Worm (Caenorhabditis elegans): ENCODE measurements around the gene fkh-3.
A peak's percentile ranks its signal among the peaks of the same experiment; 100 is the strongest.

fkh-3 gene

DNA sequence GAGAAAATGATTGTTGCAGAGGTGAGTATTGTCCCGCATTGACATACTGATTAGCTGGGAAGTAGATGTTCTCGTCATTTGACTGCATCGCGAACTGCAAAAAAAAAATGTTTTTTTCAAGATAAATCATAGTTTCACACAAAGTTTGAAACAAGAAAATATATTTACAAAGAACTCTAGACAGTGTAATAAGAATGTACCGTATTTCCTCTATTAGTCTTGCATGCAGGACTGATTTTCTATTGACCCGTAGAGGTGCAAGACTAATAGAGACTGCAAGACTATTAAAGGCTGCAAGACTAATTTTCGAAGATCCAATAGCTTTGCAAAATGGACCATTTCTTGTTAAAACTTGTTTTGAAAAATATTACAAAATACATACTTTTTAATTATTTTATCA is at the start of gene fkh-3:
Gene fkh-3, minus strand, starts transcription at position 101 of the 400 bp plus-strand sequence.
- no peak for TF ChIP-seq nhr-12 (tag; optimal IDR thresholded peaks at IDR 0.05)
- no peak for TF ChIP-seq crh-2 (tag; optimal IDR thresholded peaks at IDR 0.05)
- no peak for TF ChIP-seq fos-1 (tag; optimal IDR thresholded peaks at IDR 0.05)
- TF ChIP-seq nhr-6 (tag; optimal IDR thresholded peaks at IDR 0.05) = no peak
- no peak for TF ChIP-seq nhr-25 (tag; optimal IDR thresholded peaks at IDR 0.05)
- TF ChIP-seq ama-1 (optimal IDR thresholded peaks at IDR 0.05) = no peak
- TF ChIP-seq lin-11 (tag; optimal IDR thresholded peaks at IDR 0.05) = no peak
- no peak for TF ChIP-seq ceh-16 (tag; optimal IDR thresholded peaks at IDR 0.05)

DNA sequence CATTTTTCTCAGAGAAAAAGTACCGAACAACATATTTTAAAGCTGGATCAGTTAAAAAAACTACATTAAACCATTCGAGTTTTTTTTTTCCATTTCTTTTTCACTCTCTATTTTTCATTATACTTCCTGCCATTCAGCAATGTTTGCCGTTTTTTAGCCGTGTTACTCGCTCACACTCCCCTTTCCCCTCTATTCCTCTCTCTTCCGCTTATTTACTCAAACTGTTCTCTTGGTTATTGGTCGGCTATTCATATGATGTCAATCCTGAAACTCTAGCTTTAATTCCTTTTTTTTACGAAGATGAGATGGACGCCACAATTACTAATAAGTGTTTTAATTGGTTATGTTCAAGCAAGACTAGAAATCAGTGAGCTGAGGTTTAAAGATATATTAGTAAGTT is 48.6 kb upstream of the fkh-3 start, which contains the start of gene tre-4:
Gene tre-4, plus strand, starts transcription at position 301 of the 400 bp plus-strand sequence.
- TF ChIP-seq nhr-10 (tag; optimal IDR thresholded peaks at IDR 0.05) (no peak), unc-55 (GFP tag; optimal IDR thresholded peaks at IDR 0.05) (peak; percentile 39)

DNA sequence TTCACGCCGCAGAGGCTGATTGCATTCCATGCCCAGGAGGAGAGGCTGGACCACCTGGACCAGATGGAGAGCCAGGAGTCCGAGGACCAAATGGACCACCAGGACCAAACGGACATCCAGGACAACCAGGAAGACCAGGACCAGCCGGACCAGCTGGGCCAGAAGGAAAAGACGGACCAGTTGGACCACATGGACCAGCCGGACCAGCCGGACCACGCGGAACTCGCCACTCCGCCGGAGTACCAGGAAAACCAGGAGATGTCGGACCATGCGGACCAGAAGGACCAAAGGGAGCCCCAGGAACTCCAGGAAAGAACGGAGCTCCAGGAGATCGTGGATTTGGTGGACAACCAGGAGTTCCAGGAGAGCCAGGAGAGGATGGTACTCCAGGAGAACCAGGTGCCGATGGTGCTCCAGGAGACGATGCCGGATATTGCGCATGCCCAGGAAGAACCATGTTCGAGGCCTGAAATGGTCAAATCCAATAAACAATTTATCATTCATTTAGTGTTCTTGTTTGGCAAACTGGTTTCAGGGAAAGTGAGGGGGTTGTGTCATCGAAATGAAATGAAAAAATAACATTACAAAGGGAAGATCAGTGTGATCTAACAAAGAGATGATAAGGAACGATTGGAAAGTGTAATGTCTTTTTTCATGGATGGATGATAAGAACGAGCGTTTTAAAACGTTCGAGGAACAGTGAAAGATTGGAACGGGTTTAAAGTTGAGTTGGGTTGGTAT is 46.8 kb upstream of the fkh-3 start:
- TF ChIP-seq fos-1 (tag; optimal IDR thresholded peaks at IDR 0.05) (peak; percentile 0), lin-39 (tag; optimal IDR thresholded peaks at IDR 0.05) (no peak), nhr-23 (tag; optimal IDR thresholded peaks at IDR 0.05) (no peak), sma-3 (GFP tag; optimal IDR thresholded peaks at IDR 0.05) (peak; percentile 23)

DNA sequence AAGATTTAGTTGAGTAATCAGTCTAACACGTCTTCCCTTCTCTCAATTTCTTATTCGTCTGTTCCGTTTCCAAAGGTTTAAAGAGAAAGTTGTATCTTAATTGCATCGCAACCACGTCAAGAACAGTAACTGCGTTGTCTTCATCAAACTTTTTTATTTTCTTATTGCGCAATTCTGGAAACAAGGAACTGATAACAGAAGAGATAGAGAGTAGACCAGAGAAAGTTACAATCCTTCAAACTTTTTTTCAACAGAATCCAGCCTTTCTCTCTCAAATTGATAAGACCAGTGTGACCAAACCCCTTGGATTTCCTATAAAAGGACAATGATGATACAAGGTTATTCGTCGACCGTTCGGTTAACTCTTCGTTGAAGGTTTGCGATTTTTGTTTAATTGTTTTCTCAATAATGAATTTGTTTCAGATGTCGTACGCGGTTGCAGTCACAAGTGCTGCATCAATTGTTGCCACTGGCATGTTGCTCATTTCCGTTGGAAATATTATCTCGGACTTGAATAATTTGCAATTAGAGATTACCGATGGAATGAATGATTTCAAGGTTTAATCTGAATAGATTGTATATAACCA is 45.9 kb upstream of the fkh-3 start, which contains the start of gene col-184:
Gene col-184, plus strand, starts transcription at position 409 of the 587 bp plus-strand sequence.
- TF ChIP-seq blmp-1 (tag; optimal IDR thresholded peaks at IDR 0.05; ENCODE audit: insufficient read depth) = peak; percentile 49
- peak; percentile 65 for TF ChIP-seq sma-3 (GFP tag; optimal IDR thresholded peaks at IDR 0.05)
- no peak for TF ChIP-seq C34F6.9 (tag; optimal IDR thresholded peaks at IDR 0.05)
- TF ChIP-seq ama-1 (optimal IDR thresholded peaks at IDR 0.05) = no peak
- no peak for TF ChIP-seq elt-3 (tag; optimal IDR thresholded peaks at IDR 0.05)

DNA sequence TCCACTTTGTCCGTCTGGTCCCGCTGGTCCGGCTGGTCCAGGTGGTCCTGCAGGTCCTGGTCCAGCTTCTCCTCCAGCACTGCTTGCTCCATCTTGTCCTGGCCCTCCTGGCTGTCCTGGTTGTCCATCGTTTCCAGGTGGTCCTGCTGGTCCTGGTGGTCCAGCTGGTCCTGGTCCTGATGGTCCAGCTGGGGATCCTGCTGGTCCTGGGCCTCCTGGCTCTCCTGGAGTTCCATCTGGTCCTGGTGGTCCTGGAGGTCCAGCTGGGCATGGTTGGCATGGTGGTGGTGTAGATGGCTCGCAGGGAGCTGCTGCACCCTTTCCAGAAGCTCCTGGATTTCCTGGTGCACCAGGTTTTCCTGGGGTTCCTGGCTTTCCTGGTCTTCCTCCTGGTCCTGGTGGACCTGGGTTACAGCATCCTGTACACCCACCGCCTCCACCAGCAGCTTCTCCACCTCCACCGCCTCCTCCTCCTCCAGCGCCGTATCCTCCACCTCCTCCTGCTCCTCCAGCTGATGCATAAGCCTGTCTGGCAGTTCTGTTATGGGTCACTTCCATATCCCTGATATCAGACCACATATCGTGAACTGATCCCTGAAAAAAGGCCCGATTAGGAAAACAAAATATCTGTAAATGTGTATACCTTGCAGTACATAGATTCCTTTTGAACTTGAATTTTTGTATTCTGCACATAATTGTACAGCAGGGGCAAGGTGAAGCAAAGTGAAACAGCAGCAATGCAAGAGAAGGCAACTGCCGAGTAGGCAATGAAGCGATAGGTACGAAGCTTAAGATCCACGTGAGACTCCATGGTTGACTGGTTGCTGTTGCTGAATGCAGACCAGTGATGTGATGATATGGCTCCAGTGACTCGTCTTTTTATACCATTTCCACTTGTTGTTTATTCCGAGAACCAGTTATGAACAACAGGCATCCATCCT is 44.0 kb upstream of the fkh-3 start, which contains the start of gene col-183:
Gene col-183, minus strand, starts transcription at position 839 of the 941 bp plus-strand sequence.
- TF ChIP-seq nhr-25 (tag; optimal IDR thresholded peaks at IDR 0.05) (no peak), gmeb-1 (tag; optimal IDR thresholded peaks at IDR 0.05) (no peak), blmp-1 (tag; optimal IDR thresholded peaks at IDR 0.05; ENCODE audit: insufficient read depth) (no peak), elt-1 (tag; optimal IDR thresholded peaks at IDR 0.05) (no peak), mab-5 (tag; optimal IDR thresholded peaks at IDR 0.05) (no peak), ceh-16 (tag; optimal IDR thresholded peaks at IDR 0.05) (no peak), lsy-2 (tag; optimal IDR thresholded peaks at IDR 0.05) (no peak), nhr-12 (tag; optimal IDR thresholded peaks at IDR 0.05) (no peak), ztf-4 (tag; optimal IDR thresholded peaks at IDR 0.05) (no peak), nhr-237 (tag; optimal IDR thresholded peaks at IDR 0.05) (no peak), Y55F3AM.14 (GFP tag; optimal IDR thresholded peaks at IDR 0.05) (no peak), nhr-6 (tag; optimal IDR thresholded peaks at IDR 0.05) (no peak), skn-1 (tag; optimal IDR thresholded peaks at IDR 0.05) (no peak), ztf-1 (GFP tag; conservative IDR thresholded peaks at IDR 0.05) (no peak), mbf-1 (tag; optimal IDR thresholded peaks at IDR 0.05) (no peak), R02D3.7 (tag; optimal IDR thresholded peaks at IDR 0.05) (no peak), sma-3 (GFP tag; optimal IDR thresholded peaks at IDR 0.05) (no peak)

DNA sequence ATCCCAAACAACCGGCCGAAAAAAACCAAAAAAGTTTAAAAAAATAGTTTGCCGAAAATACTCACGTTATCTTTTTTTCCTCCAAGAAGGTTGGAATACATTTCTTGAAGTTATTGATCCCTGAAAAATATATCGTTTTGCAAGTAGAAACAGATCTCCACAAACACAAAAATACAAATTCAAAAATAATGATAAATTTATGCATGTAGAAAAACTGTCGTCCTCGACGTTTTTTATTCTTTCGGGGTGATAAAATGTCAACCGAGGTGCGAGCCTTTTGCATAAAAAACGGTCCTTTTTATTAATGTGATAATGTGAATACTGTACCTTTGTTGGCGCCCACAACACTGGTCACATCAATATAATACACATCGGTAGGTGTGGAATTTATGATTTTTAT is 40.6 kb upstream of the fkh-3 start, which contains the start of gene F02D10.2:
Gene F02D10.2, minus strand, starts transcription at position 101 of the 400 bp plus-strand sequence.
- TF ChIP-seq nhr-12 (tag; optimal IDR thresholded peaks at IDR 0.05) (no peak), zag-1 (tag; optimal IDR thresholded peaks at IDR 0.05) (no peak)

Measured in whole organism, L2 larva.